Fruit fly (Drosophila melanogaster) whole organism, embryonic: ENCODE data around the gene Dif.

Source experiments
- Abd-B ChIP-seq: fragments of 200-800 bp; sonication (Bioruptor generic); optimal IDR thresholded peaks from 2 replicates; lab custom pipeline; 2018; ENCODE audit warnings: missing biosample characterization, mild to moderate bottlenecking, missing genetic modification characterization, moderate library complexity
- Atf6 ChIP-seq: fragments of 200-800 bp; sonication (Bioruptor generic); IDR thresholded peaks from 2 replicates; pipeline ENCODE4 v1.3.6; 2022; ENCODE audit warnings: missing biosample characterization, missing genetic modification characterization
- CG10366 ChIP-seq: fragments of 200-800 bp; sonication (Bioruptor generic); IDR thresholded peaks from 2 replicates; pipeline ENCODE4 v1.3.6; 2022; ENCODE audit warnings: missing biosample characterization, missing genetic modification characterization
- CG10959 ChIP-seq: fragments of 200-800 bp; sonication (Bioruptor generic); IDR thresholded peaks from 2 replicates; pipeline ENCODE4 v1.3.6; 2022; ENCODE audit warnings: missing biosample characterization, missing genetic modification characterization
- CG10979 ChIP-seq: fragments of 200-800 bp; sonication (Bioruptor generic); optimal IDR thresholded peaks from 2 replicates; lab custom pipeline; 2018; ENCODE audit warnings: missing biosample characterization, mild to moderate bottlenecking, missing genetic modification characterization, moderate library complexity
- CG12104 ChIP-seq: fragments of 200-800 bp; sonication (Bioruptor generic); optimal IDR thresholded peaks from 3 replicates; lab custom pipeline; 2016; ENCODE audit warnings: missing biosample characterization, missing genetic modification characterization
- CG13287 ChIP-seq: fragments of 200-800 bp; sonication (Bioruptor generic); IDR thresholded peaks from 2 replicates; pipeline ENCODE4 v1.3.6; 2022; ENCODE audit warnings: missing biosample characterization, missing genetic modification characterization; ENCODE audit not compliant: partially characterized antibody
- CG14014 ChIP-seq: fragments of 200-800 bp; sonication (Bioruptor generic); IDR thresholded peaks from 2 replicates; pipeline ENCODE4 v1.3.6; 2022; ENCODE audit warnings: missing biosample characterization, missing genetic modification characterization
- CG14710 ChIP-seq: fragments of 200-800 bp; sonication (Bioruptor generic); optimal IDR thresholded peaks from 3 replicates; lab custom pipeline; 2019; ENCODE audit warnings: missing biosample characterization, mild to moderate bottlenecking, missing genetic modification characterization, moderate library complexity
- CG16863 ChIP-seq: fragments of 200-800 bp; sonication (Bioruptor generic); optimal IDR thresholded peaks from 3 replicates; lab custom pipeline; 2016; ENCODE audit warnings: missing biosample characterization, missing genetic modification characterization
- CG17361 ChIP-seq: fragments of 200-800 bp; sonication (Bioruptor generic); IDR thresholded peaks from 3 replicates; pipeline ENCODE4 v1.3.6; 2022; ENCODE audit warnings: missing biosample characterization, missing genetic modification characterization
- CG3163 ChIP-seq: fragments of 200-800 bp; sonication (Bioruptor generic); optimal IDR thresholded peaks from 3 replicates; lab custom pipeline; 2016; ENCODE audit warnings: missing biosample characterization, missing genetic modification characterization
- CG32767 ChIP-seq: fragments of 200-800 bp; sonication (Bioruptor generic); IDR thresholded peaks from 2 replicates; pipeline ENCODE4 v1.3.6; 2022; ENCODE audit warnings: missing biosample characterization, missing genetic modification characterization
- CG43689 ChIP-seq: fragments of 200-800 bp; sonication (Bioruptor generic); IDR thresholded peaks from 2 replicates; pipeline ENCODE4 v1.3.6; 2022; ENCODE audit warnings: missing biosample characterization, missing genetic modification characterization
- CG6854 ChIP-seq: fragments of 200-800 bp; sonication (Bioruptor generic); optimal IDR thresholded peaks from 3 replicates; lab custom pipeline; 2017; ENCODE audit warnings: missing biosample characterization, mild to moderate bottlenecking, missing genetic modification characterization
- CG7556 ChIP-seq: fragments of 200-800 bp; sonication (Bioruptor generic); optimal IDR thresholded peaks from 2 replicates; lab custom pipeline; 2017; ENCODE audit warnings: missing biosample characterization, mild to moderate bottlenecking, missing genetic modification characterization
- CG8290 ChIP-seq, 3 experiments: fragments of 200-800 bp; sonication (Bioruptor generic); optimal IDR thresholded peaks; 2 replicates each; lab custom pipeline; 2016 to 2019; ENCODE audit warnings: missing biosample characterization in 3 of 3, missing genetic modification characterization in 3 of 3, mild to moderate bottlenecking in 2 of 3, moderate library complexity in 1 of 3
- CG9797 ChIP-seq: fragments of 200-800 bp; sonication (Bioruptor generic); optimal IDR thresholded peaks from 3 replicates; lab custom pipeline; 2018; ENCODE audit warnings: missing biosample characterization, mild to moderate bottlenecking, missing genetic modification characterization
- D19A ChIP-seq: fragments of 200-800 bp; optimal IDR thresholded peaks from 3 replicates; lab custom pipeline; 2019; ENCODE audit warnings: missing biosample characterization, mild to moderate bottlenecking, missing genetic modification characterization, moderate library complexity
- E2f2 ChIP-seq: fragments of 200-800 bp; sonication (Bioruptor generic); IDR thresholded peaks from 2 replicates; pipeline ENCODE4 v1.3.6; 2022; ENCODE audit warnings: missing biosample characterization, missing genetic modification characterization
- Fer3 ChIP-seq: fragments of 200-800 bp; sonication (Bioruptor generic); optimal IDR thresholded peaks from 2 replicates; lab custom pipeline; 2018; ENCODE audit warnings: missing biosample characterization, mild to moderate bottlenecking, missing genetic modification characterization, moderate library complexity
- Gug ChIP-seq: fragments of 200-800 bp; sonication (Bioruptor generic); IDR thresholded peaks from 4 replicates; pipeline ENCODE4 v1.3.6; 2022; ENCODE audit warnings: missing biosample characterization, missing genetic modification characterization
- Hmr ChIP-seq: fragments of 200-800 bp; sonication (Bioruptor generic); optimal IDR thresholded peaks from 3 replicates; lab custom pipeline; 2017; ENCODE audit warnings: mild to moderate bottlenecking, missing biosample characterization, missing genetic modification reagents, missing genetic modification characterization
- Hr3 ChIP-seq: fragments of 200-800 bp; sonication (Bioruptor generic); optimal IDR thresholded peaks from 3 replicates; lab custom pipeline; 2016; ENCODE audit warnings: missing biosample characterization, missing genetic modification characterization
- Med ChIP-seq: fragments of 200-800 bp; sonication (Bioruptor generic); peaks from one replicate; lab custom pipeline; 2016; ENCODE audit warnings: missing biosample characterization, missing genetic modification characterization, mild to moderate bottlenecking, inconsistent platforms, moderate library complexity
- NC2α ChIP-seq: fragments of 200-800 bp; sonication (Bioruptor generic); optimal IDR thresholded peaks from 2 replicates; lab custom pipeline; 2016; ENCODE audit warnings: missing biosample characterization, missing genetic modification characterization
- Ravus ChIP-seq: fragments of 200-800 bp; sonication (Bioruptor generic); IDR thresholded peaks from 2 replicates; pipeline ENCODE4 v1.3.6; 2022; ENCODE audit warnings: missing biosample characterization, missing genetic modification characterization
- Side ChIP-seq: fragments of 200-800 bp; sonication (Bioruptor generic); optimal IDR thresholded peaks from 2 replicates; lab custom pipeline; 2016; ENCODE audit warnings: missing biosample characterization, missing genetic modification characterization
- Vsx1 ChIP-seq: fragments of 200-800 bp; sonication (Bioruptor generic); optimal IDR thresholded peaks from 2 replicates; lab custom pipeline; 2017; ENCODE audit warnings: missing biosample characterization, mild to moderate bottlenecking, missing genetic modification characterization, missing genetic modification reagents
- abd-A ChIP-seq: fragments of 200-800 bp; sonication (Bioruptor generic); optimal IDR thresholded peaks from 3 replicates; lab custom pipeline; 2019; ENCODE audit warnings: missing biosample characterization, mild to moderate bottlenecking, missing genetic modification characterization, moderate library complexity
- corto ChIP-seq: fragments of 200-800 bp; sonication (Bioruptor generic); optimal IDR thresholded peaks from 2 replicates; lab custom pipeline; 2016; ENCODE audit warnings: missing biosample characterization, mild to moderate bottlenecking, missing genetic modification characterization, moderate library complexity
- dm ChIP-seq: fragments of 200-800 bp; sonication (Bioruptor generic); optimal IDR thresholded peaks from 3 replicates; lab custom pipeline; 2016; ENCODE audit warnings: missing biosample characterization, missing genetic modification characterization
- en ChIP-seq: fragments of 200-800 bp; sonication (Bioruptor generic); optimal IDR thresholded peaks from 2 replicates; lab custom pipeline; 2016; ENCODE audit warnings: missing biosample characterization, missing genetic modification characterization
- fd3F ChIP-seq: fragments of 200-800 bp; sonication (Bioruptor generic); optimal IDR thresholded peaks from 2 replicates; lab custom pipeline; 2018; ENCODE audit warnings: missing biosample characterization, mild to moderate bottlenecking, missing genetic modification characterization, moderate library complexity
- gsb-n ChIP-seq: fragments of 200-800 bp; sonication (Bioruptor generic); optimal IDR thresholded peaks from 3 replicates; lab custom pipeline; 2018; ENCODE audit warnings: missing biosample characterization, mild to moderate bottlenecking, missing genetic modification characterization
- h ChIP-seq: fragments of >200 bp; optimal IDR thresholded peaks from 2 replicates; lab custom pipeline; 2017
- jumu ChIP-seq: fragments of 200-800 bp; sonication (Bioruptor generic); optimal IDR thresholded peaks from 3 replicates; lab custom pipeline; 2016; ENCODE audit warnings: missing biosample characterization, missing genetic modification characterization
- kni ChIP-seq: fragments of 200-800 bp; sonication (Bioruptor generic); optimal IDR thresholded peaks from 3 replicates; lab custom pipeline; 2017; ENCODE audit warnings: mild to moderate bottlenecking, missing biosample characterization, missing genetic modification reagents, missing genetic modification characterization
- lov ChIP-seq, 2 experiments: fragments of 200-800 bp in 1 of 2; fragments of >200 bp in 1 of 2; sonication (Bioruptor generic) in 1 of 2; IDR thresholded peaks in 1 of 2; optimal IDR thresholded peaks in 1 of 2; 2 replicates in 1 of 2; 3 replicates in 1 of 2; pipeline versions ENCODE4 v1.3.6 to Lab custom; 2017 to 2022; ENCODE audit warnings: missing biosample characterization in 1 of 2, missing genetic modification characterization in 1 of 2
- mld ChIP-seq: fragments of 200-800 bp; sonication (Bioruptor generic); IDR thresholded peaks from 3 replicates; pipeline ENCODE4 v1.3.6; 2022; ENCODE audit warnings: missing biosample characterization, missing genetic modification characterization; ENCODE audit not compliant: partially characterized antibody
- nerfin-2 ChIP-seq: fragments of 200-800 bp; sonication (Bioruptor generic); IDR thresholded peaks from 2 replicates; pipeline ENCODE4 v1.3.6; 2022; ENCODE audit warnings: missing biosample characterization, missing genetic modification characterization; ENCODE audit not compliant: partially characterized antibody
- sisA ChIP-seq: fragments of 200-800 bp; sonication (Bioruptor generic); IDR thresholded peaks from 2 replicates; pipeline ENCODE4 v1.3.6; 2022; ENCODE audit warnings: missing biosample characterization, missing genetic modification characterization
- slp2 ChIP-seq: fragments of 200-800 bp; sonication (Bioruptor generic); optimal IDR thresholded peaks from 2 replicates; lab custom pipeline; 2016; ENCODE audit warnings: missing biosample characterization, missing genetic modification characterization
- tll ChIP-seq, 2 experiments: fragments of 200-800 bp in 1 of 2; fragments of >200 bp in 1 of 2; sonication (Bioruptor generic) in 1 of 2; optimal IDR thresholded peaks; 2 replicates each; lab custom pipeline; 2017 to 2019; ENCODE audit warnings: missing biosample characterization in 2 of 2, missing genetic modification characterization in 2 of 2, mild to moderate bottlenecking in 1 of 2, moderate library complexity in 1 of 2
- unc-4 ChIP-seq: fragments of 200-800 bp; sonication (Bioruptor generic); IDR thresholded peaks from 2 replicates; pipeline ENCODE4 v1.3.6; 2022; ENCODE audit warnings: missing biosample characterization, missing genetic modification characterization; ENCODE audit not compliant: partially characterized antibody
- usp ChIP-seq: fragments of >200 bp; optimal IDR thresholded peaks from 2 replicates; lab custom pipeline; 2017; ENCODE audit warnings: missing biosample characterization, missing genetic modification characterization
- zfh2 ChIP-seq: fragments of 200-800 bp; sonication (Bioruptor generic); optimal IDR thresholded peaks from 2 replicates; lab custom pipeline; 2016; ENCODE audit warnings: missing biosample characterization, missing genetic modification characterization

Dif gene

dm6 chr2L:17427929-17428456 lies 5.0 kb downstream of the Dif start (continued):
- no peak for TF ChIP-seq NC2α
- no peak for TF ChIP-seq tll (GFP tag; optimal IDR thresholded peaks at IDR 0.05; lab: Kevin White, UChicago)
- TF ChIP-seq en (GFP tag; lab: Kevin White, UChicago): no peak
- TF ChIP-seq Side (GFP tag; lab: Kevin White, UChicago): no peak
- no peak for TF ChIP-seq CG43689 (GFP tag; lab: Robert Waterston, UW)
- no peak for TF ChIP-seq Abd-B (GFP tag; lab: Kevin White, UChicago)
- no peak for TF ChIP-seq dm (GFP tag; lab: Kevin White, UChicago)
- no peak for TF ChIP-seq sisA (GFP tag; lab: Robert Waterston, UW)
- no peak for TF ChIP-seq lov (optimal IDR thresholded peaks at IDR 0.05; lab: Kevin White, UChicago)
- no peak for TF ChIP-seq lov (GFP tag; IDR thresholded peaks at IDR 0.05; lab: Robert Waterston, UW)
- no peak for TF ChIP-seq Gug
- no peak for TF ChIP-seq zfh2 (GFP tag; lab: Kevin White, UChicago)
- TF ChIP-seq slp2 (GFP tag; lab: Kevin White, UChicago): no peak
- TF ChIP-seq kni (GFP tag; lab: Kevin White, UChicago): no peak
- no peak for TF ChIP-seq nerfin-2
- peak; percentile 76 for TF ChIP-seq Med (GFP tag; lab: Kevin White, UChicago)
- no peak for TF ChIP-seq usp (GFP tag; lab: Kevin White, UChicago)
- TF ChIP-seq CG8290 (GFP tag; optimal IDR thresholded peaks at IDR 0.05; lab: Kevin White, UChicago): no peak
- TF ChIP-seq CG8290 (tag; optimal IDR thresholded peaks at IDR 0.05; lab: Kevin White, UChicago): peak in 1 of 2 experiments; percentile 49
- no peak for TF ChIP-seq h (lab: Kevin White, UChicago)
- TF ChIP-seq E2f2 (GFP tag; lab: Robert Waterston, UW): no peak
- TF ChIP-seq abd-A: peak; percentile 46
- no peak for TF ChIP-seq Ravus
- TF ChIP-seq Hmr (GFP tag; lab: Kevin White, UChicago): no peak
- TF ChIP-seq CG10366 (GFP tag; lab: Robert Waterston, UW): no peak
- TF ChIP-seq CG3163 (GFP tag; lab: Kevin White, UChicago): no peak
- no peak for TF ChIP-seq Fer3 (tag; lab: Kevin White, UChicago)
- no peak for TF ChIP-seq fd3F
- no peak for TF ChIP-seq Hr3 (GFP tag; lab: Kevin White, UChicago)
- no peak for TF ChIP-seq jumu (GFP tag; lab: Kevin White, UChicago)
- TF ChIP-seq D19A (tag; lab: Kevin White, UChicago): no peak
- peak; percentile 49; the same call in 1 of the 2 replicates for TF ChIP-seq CG32767 (GFP tag; lab: Robert Waterston, UW)
- TF ChIP-seq Atf6 (GFP tag; lab: Robert Waterston, UW): 0 out of 2 replicates have a peak, but pooled peaks have one; percentile 20
- no peak for TF ChIP-seq CG6854 (GFP tag; lab: Kevin White, UChicago)
- peak; percentile 32 for TF ChIP-seq CG10979 (tag; lab: Kevin White, UChicago)
- peak; percentile 44; the same call in 1 of the 2 replicates for TF ChIP-seq CG13287
- TF ChIP-seq CG12104 (GFP tag; lab: Kevin White, UChicago): no peak
- TF ChIP-seq CG7556: no peak
- peak; percentile 42; the same call in 1 of the 2 replicates for TF ChIP-seq CG14014 (GFP tag; lab: Robert Waterston, UW)
- no peak for TF ChIP-seq gsb-n (tag; lab: Kevin White, UChicago)
- peak; percentile 12 for TF ChIP-seq corto (GFP tag; lab: Kevin White, UChicago)
- TF ChIP-seq CG16863: no peak
- TF ChIP-seq CG17361 (GFP tag; lab: Robert Waterston, UW): no peak
- TF ChIP-seq CG9797 (GFP tag; lab: Kevin White, UChicago): no peak
- no peak for TF ChIP-seq CG10959 (GFP tag; lab: Robert Waterston, UW)
- TF ChIP-seq unc-4 (GFP tag; lab: Robert Waterston, UW): no peak
- peak; percentile 37 for TF ChIP-seq Vsx1 (GFP tag; lab: Kevin White, UChicago)
- no peak for TF ChIP-seq CG14710 (tag; lab: Kevin White, UChicago)
- 0 out of 3 replicates have a peak, but pooled peaks have one; percentile 26 for TF ChIP-seq mld (GFP tag; lab: Robert Waterston, UW)
- TF ChIP-seq, all 482 proteins: peak for 87
